Worm (Caenorhabditis elegans) whole organism, late embryonic: ENCODE data around the gene C43D7.4.

ENCODE experiments used
- C38D4.7 ChIP-seq: fragments of 200-800 bp; sonication (Bioruptor generic); optimal IDR thresholded peaks from 2 replicates; lab custom pipeline; 2018; ENCODE audit warnings: mild to moderate bottlenecking, missing genetic modification characterization, moderate library complexity, missing compliant biosample characterization
- ceh-14 ChIP-seq: sonication (generic microtip); optimal IDR thresholded peaks from 2 replicates; lab custom pipeline; 2016; ENCODE audit warnings: missing genotype, missing genetic modification characterization, missing compliant biosample characterization
- ceh-31 ChIP-seq: sonication (generic microtip); optimal IDR thresholded peaks from 2 replicates; lab custom pipeline; 2016; ENCODE audit warnings: missing genetic modification characterization, missing compliant biosample characterization
- eyg-1 ChIP-seq: sonication (generic microtip); optimal IDR thresholded peaks from 2 replicates; lab custom pipeline; 2016; ENCODE audit warnings: missing genotype, missing genetic modification characterization, missing compliant biosample characterization
- fax-1 ChIP-seq: sonication (generic microtip); optimal IDR thresholded peaks from 2 replicates; lab custom pipeline; 2016; ENCODE audit warnings: missing genotype, missing genetic modification characterization, missing compliant biosample characterization
- fkh-10 ChIP-seq: fragments of 150-350 bp; optimal IDR thresholded peaks from 2 replicates; lab custom pipeline; 2014; ENCODE audit warnings: missing biosample characterization, missing genetic modification reagents, missing genetic modification characterization
- hlh-15 ChIP-seq: sonication (generic microtip); optimal IDR thresholded peaks from 2 replicates; lab custom pipeline; 2016; ENCODE audit warnings: missing genetic modification characterization, missing compliant biosample characterization
- nhr-11 ChIP-seq: fragments of 150-350 bp; optimal IDR thresholded peaks from 2 replicates; lab custom pipeline; 2014; ENCODE audit warnings: missing biosample characterization, missing genetic modification characterization
- unc-42 ChIP-seq: sonication (generic microtip); optimal IDR thresholded peaks from 2 replicates; lab custom pipeline; 2016; ENCODE audit warnings: missing genotype, missing genetic modification characterization, missing compliant biosample characterization

ce11 chrV:19329263-19329662 lies 7.0 kb upstream of the C43D7.4 start, which contains the start of gene fbxb-65:
- TF ChIP-seq fax-1 (tag; lab: Kevin White, UChicago) = no peak
- no peak for TF ChIP-seq nhr-11
- no peak for TF ChIP-seq ceh-31 (tag; lab: Kevin White, UChicago)
- TF ChIP-seq fkh-10 (GFP tag; lab: Kevin White, UChicago) = no peak
- TF ChIP-seq hlh-15 (tag; lab: Kevin White, UChicago) = no peak
- no peak for TF ChIP-seq eyg-1 (tag; lab: Kevin White, UChicago)
- no peak for TF ChIP-seq ceh-14 (tag; lab: Kevin White, UChicago)
- no peak for TF ChIP-seq C38D4.7 (GFP tag; lab: Kevin White, UChicago)
- no peak for TF ChIP-seq unc-42 (tag; lab: Kevin White, UChicago)
